Fruit fly (Drosophila melanogaster): Measurements from ENCODE around the gene Saysd1.

The Saysd1 gene

DNA sequence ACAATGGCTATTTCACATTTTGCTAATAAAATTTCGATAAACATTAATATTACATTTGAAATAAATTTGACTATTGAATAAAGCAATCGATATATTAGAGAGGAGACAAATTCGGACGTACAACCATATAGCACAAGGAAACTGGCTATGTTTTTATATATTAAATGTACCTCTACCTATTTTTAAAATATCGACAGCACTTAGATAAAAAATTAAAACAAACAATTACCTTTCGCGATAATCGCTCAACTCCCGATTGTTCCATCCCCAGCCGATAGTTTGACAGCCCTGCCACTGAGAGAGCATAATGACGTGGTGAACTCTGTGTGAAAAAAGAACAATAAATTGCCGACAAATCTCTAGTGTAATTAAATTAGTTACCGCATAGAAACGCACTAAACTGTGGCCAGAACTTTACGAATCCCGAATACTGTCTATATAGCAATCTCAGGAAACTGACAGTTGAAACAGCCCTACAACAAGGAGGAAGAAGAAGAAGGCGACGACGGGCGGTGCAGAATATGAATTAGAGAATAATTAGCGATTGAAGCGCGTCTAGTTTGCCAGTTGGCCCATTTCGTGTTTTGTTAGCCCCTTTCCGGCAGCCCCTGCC lies 43.7 kb upstream of the Saysd1 start, which contains the start of gene CG11857 (continued):
- TF ChIP-seq ase (GFP tag; IDR thresholded peaks at IDR 0.05) (peak; percentile 99), CG8388 (GFP tag; optimal IDR thresholded peaks at IDR 0.05) (peak; percentile 95), aop (GFP tag; IDR thresholded peaks at IDR 0.05) (peak; percentile 96), CG18476 (GFP tag; optimal IDR thresholded peaks at IDR 0.05) (peak; percentile 97), CG11696 (GFP tag; IDR thresholded peaks at IDR 0.05) (peak; percentile 89), CG6254 (GFP tag; optimal IDR thresholded peaks at IDR 0.05) (peak; percentile 74), CG10321 (GFP tag; IDR thresholded peaks at IDR 0.05) (peak; percentile 83), CG11093 (GFP tag; IDR thresholded peaks at IDR 0.05) (peak; percentile 99), inv (GFP tag; IDR thresholded peaks at IDR 0.05; ENCODE audit: partially characterized antibody) (peak; percentile 100), lbe (GFP tag; optimal IDR thresholded peaks at IDR 0.05) (peak; percentile 96), gfzf (GFP tag; optimal IDR thresholded peaks at IDR 0.05) (peak; percentile 44), CG2129 (GFP tag; IDR thresholded peaks at IDR 0.05; ENCODE audit: partially characterized antibody) (peak; percentile 100), CG3726 (GFP tag; IDR thresholded peaks at IDR 0.05) (peak; percentile 96), yki (optimal IDR thresholded peaks at IDR 0.05) (no peak), sc (optimal IDR thresholded peaks at IDR 0.05) (no peak), sc (GFP tag; optimal IDR thresholded peaks at IDR 0.05) (peak; percentile 94), CG9437 (GFP tag; optimal IDR thresholded peaks at IDR 0.05) (peak; percentile 88), HmgZ (tag; optimal IDR thresholded peaks at IDR 0.05) (peak; percentile 99), CG18764 (GFP tag; optimal IDR thresholded peaks at IDR 0.05) (peak; percentile 97), ewg (GFP tag; optimal IDR thresholded peaks at IDR 0.05) (peak; percentile 92), B-H1 (GFP tag; IDR thresholded peaks at IDR 0.05) (peak; percentile 98), Gsc (GFP tag; IDR thresholded peaks at IDR 0.05) (peak; percentile 96), Dip2 (GFP tag; IDR thresholded peaks at IDR 0.05) (peak; percentile 80), YL-1 (GFP tag; optimal IDR thresholded peaks at IDR 0.05) (peak; percentile 97), kay (GFP tag; optimal IDR thresholded peaks at IDR 0.05) (peak; percentile 98), MTF-1 (GFP tag; optimal IDR thresholded peaks at IDR 0.05; ENCODE audit: borderline replicate concordance) (peak; percentile 91), CG11247 (GFP tag; IDR thresholded peaks at IDR 0.05) (peak; percentile 99), CG30431 (GFP tag; optimal IDR thresholded peaks at IDR 0.05) (peak; percentile 97), CG10209 (GFP tag; optimal IDR thresholded peaks at IDR 0.05) (peak; percentile 97), Usf (GFP tag; optimal IDR thresholded peaks at IDR 0.05) (peak; percentile 96), CG15479 (GFP tag; optimal IDR thresholded peaks at IDR 0.05) (peak; percentile 30), chm (GFP tag; IDR thresholded peaks at IDR 0.05) (peak; percentile 98), CG4820 (GFP tag; optimal IDR thresholded peaks at IDR 0.05) (peak; percentile 97), CG13775 (GFP tag; optimal IDR thresholded peaks at IDR 0.05) (peak; percentile 98), Lhr (GFP tag; optimal IDR thresholded peaks at IDR 0.05) (peak; percentile 92), gcm (GFP tag; optimal IDR thresholded peaks at IDR 0.05) (peak; percentile 94), jumu (GFP tag; optimal IDR thresholded peaks at IDR 0.05) (peak; percentile 97), CG2875 (GFP tag; optimal IDR thresholded peaks at IDR 0.05) (peak; percentile 90), CG42726 (GFP tag; IDR thresholded peaks at IDR 0.05; ENCODE audit: partially characterized antibody) (peak; percentile 98), CG8281 (tag; optimal IDR thresholded peaks at IDR 0.05) (peak; percentile 90), CG31365 (tag; optimal IDR thresholded peaks at IDR 0.05) (peak; percentile 83), CG33557 (GFP tag; optimal IDR thresholded peaks at IDR 0.05) (peak; percentile 96), Ada2b (GFP tag; IDR thresholded peaks at IDR 0.05) (peak; percentile 98), jing (GFP tag; optimal IDR thresholded peaks at IDR 0.05) (peak; percentile 94), sna (GFP tag; IDR thresholded peaks at IDR 0.05; ENCODE audit: partially characterized antibody) (peak; percentile 100), otp (GFP tag; IDR thresholded peaks at IDR 0.05) (peak; percentile 97), pnt (GFP tag; optimal IDR thresholded peaks at IDR 0.05) (peak; percentile 97), CG14860 (GFP tag; IDR thresholded peaks at IDR 0.05; ENCODE audit: partially characterized antibody) (peak; percentile 100), chif (GFP tag; optimal IDR thresholded peaks at IDR 0.05) (peak; percentile 97 to 98), CG30020 (tag; optimal IDR thresholded peaks at IDR 0.05) (peak; percentile 92)

Data from whole organism, embryonic.